Worm (Caenorhabditis elegans) whole organism, mixed stage, embryonic: ENCODE results near the gene alh-1.
"Not testable (repeated sequence)": the region's sequence is repeated elsewhere in the genome, so short reads cannot be mapped to it uniquely, and the experiment has no call there.

Experiments used
- M03D4.4 ChIP-seq: sonication (generic microtip); optimal IDR thresholded peaks from 2 replicates; lab custom pipeline; 2017; ENCODE audit warnings: mild to moderate bottlenecking, missing genetic modification characterization, missing compliant biosample characterization
- bed-3 ChIP-seq: fragments of 200-800 bp; sonication (Bioruptor generic); optimal IDR thresholded peaks from 3 replicates; lab custom pipeline; 2018; ENCODE audit warnings: mild to moderate bottlenecking, missing genetic modification characterization, moderate library complexity, missing compliant biosample characterization
- blmp-1 ChIP-seq: fragments of 150-350 bp; optimal IDR thresholded peaks from 2 replicates; lab custom pipeline; 2014; ENCODE audit warnings: missing biosample characterization, missing genetic modification characterization
- ceh-39 ChIP-seq: fragments of 150-350 bp; optimal IDR thresholded peaks from 2 replicates; lab custom pipeline; 2014; ENCODE audit warnings: missing biosample characterization, missing genetic modification characterization
- ceh-43 ChIP-seq: fragments of 200-800 bp; sonication (Bioruptor generic); optimal IDR thresholded peaks from 2 replicates; lab custom pipeline; 2018; ENCODE audit warnings: mild to moderate bottlenecking, missing genetic modification characterization, moderate library complexity, missing compliant biosample characterization
- ceh-83 ChIP-seq: fragments of 200-800 bp; sonication (Bioruptor generic); optimal IDR thresholded peaks from 2 replicates; lab custom pipeline; 2018; ENCODE audit warnings: mild to moderate bottlenecking, missing genetic modification characterization, missing compliant biosample characterization
- ces-1 ChIP-seq: fragments of 150-350 bp; optimal IDR thresholded peaks from 2 replicates; lab custom pipeline; 2014; ENCODE audit warnings: missing biosample characterization, missing genetic modification reagents, missing genetic modification characterization
- cnd-1 ChIP-seq: fragments of 200-800 bp; sonication (Bioruptor generic); optimal IDR thresholded peaks from 2 replicates; lab custom pipeline; 2018; ENCODE audit warnings: mild to moderate bottlenecking, missing genetic modification characterization, missing compliant biosample characterization
- drap-1 ChIP-seq: fragments of 200-800 bp; sonication (Bioruptor generic); optimal IDR thresholded peaks from 3 replicates; lab custom pipeline; 2018; ENCODE audit warnings: mild to moderate bottlenecking, missing genetic modification characterization, missing compliant biosample characterization
- elt-1 ChIP-seq: sonication (generic microtip); optimal IDR thresholded peaks from 2 replicates; lab custom pipeline; 2017; ENCODE audit warnings: missing genetic modification characterization, mild to moderate bottlenecking, missing compliant biosample characterization, antibody characterized with exemption, moderate library complexity, borderline replicate concordance; ENCODE audit not compliant: insufficient read depth
- elt-3 ChIP-seq: fragments of 150-350 bp; optimal IDR thresholded peaks from 2 replicates; lab custom pipeline; 2014; ENCODE audit warnings: missing biosample characterization, missing genetic modification characterization
- flh-1 ChIP-seq: fragments of 200-800 bp; sonication (Bioruptor generic); optimal IDR thresholded peaks from 2 replicates; lab custom pipeline; 2018; ENCODE audit warnings: mild to moderate bottlenecking, missing genetic modification characterization, moderate library complexity, missing compliant biosample characterization
- ham-2 ChIP-seq: fragments of 200-800 bp; sonication (Bioruptor generic); optimal IDR thresholded peaks from 2 replicates; lab custom pipeline; 2018; ENCODE audit warnings: mild to moderate bottlenecking, missing genetic modification characterization, missing compliant biosample characterization
- hlh-1 ChIP-seq: fragments of 150-350 bp; optimal IDR thresholded peaks from 2 replicates; lab custom pipeline; 2014; ENCODE audit warnings: missing biosample characterization, missing genetic modification reagents, missing genetic modification characterization
- lin-13 ChIP-seq: fragments of 150-350 bp; optimal IDR thresholded peaks from 2 replicates; lab custom pipeline; 2014; ENCODE audit warnings: missing biosample characterization, missing genetic modification characterization
- lin-32 ChIP-seq: fragments of 200-800 bp; sonication (Bioruptor generic); optimal IDR thresholded peaks from 2 replicates; lab custom pipeline; 2018; ENCODE audit warnings: mild to moderate bottlenecking, missing genetic modification characterization, missing compliant biosample characterization
- lsy-2 ChIP-seq: fragments of 150-350 bp; optimal IDR thresholded peaks from 2 replicates; lab custom pipeline; 2014; ENCODE audit warnings: missing biosample characterization, missing genetic modification characterization
- mab-5 ChIP-seq: fragments of 150-350 bp; optimal IDR thresholded peaks from 2 replicates; lab custom pipeline; 2014; ENCODE audit warnings: missing biosample characterization, missing genetic modification characterization
- mep-1 ChIP-seq: fragments of 150-350 bp; optimal IDR thresholded peaks from 2 replicates; lab custom pipeline; 2017; ENCODE audit warnings: missing biosample characterization, missing genetic modification reagents, missing genetic modification characterization, inconsistent platforms
- mls-2 ChIP-seq: sonication (generic microtip); optimal IDR thresholded peaks from 2 replicates; lab custom pipeline; 2016; ENCODE audit warnings: mild to moderate bottlenecking, missing genetic modification characterization, moderate library complexity, missing compliant biosample characterization
- nhr-12 ChIP-seq: fragments of 150-350 bp; optimal IDR thresholded peaks from 2 replicates; lab custom pipeline; 2014; ENCODE audit warnings: missing biosample characterization, missing genetic modification characterization
- nhr-2 ChIP-seq: fragments of 150-350 bp; optimal IDR thresholded peaks from 2 replicates; lab custom pipeline; 2014; ENCODE audit warnings: missing biosample characterization, missing genetic modification characterization
- nhr-76 ChIP-seq: sonication (generic microtip); optimal IDR thresholded peaks from 2 replicates; lab custom pipeline; 2017; ENCODE audit warnings: missing biosample characterization, missing genetic modification characterization
- pha-4 ChIP-seq: fragments of 150-350 bp; optimal IDR thresholded peaks from 2 replicates; lab custom pipeline; 2018; ENCODE audit warnings: missing biosample characterization, missing genetic modification reagents, missing genetic modification characterization
- snpc-4 ChIP-seq: fragments of 150-350 bp; optimal IDR thresholded peaks from 2 replicates; lab custom pipeline; 2014; ENCODE audit warnings: missing biosample characterization, missing genetic modification characterization
- sptf-1 ChIP-seq: sonication (generic microtip); optimal IDR thresholded peaks from 2 replicates; lab custom pipeline; 2017; ENCODE audit warnings: mild to moderate bottlenecking, missing genetic modification characterization, moderate library complexity, missing compliant biosample characterization
- unc-120 ChIP-seq: sonication (generic microtip); optimal IDR thresholded peaks from 2 replicates; lab custom pipeline; 2017; ENCODE audit warnings: missing genetic modification characterization, missing compliant biosample characterization; ENCODE audit not compliant: poor library complexity, severe bottlenecking
- unc-39 ChIP-seq: fragments of 150-350 bp; optimal IDR thresholded peaks from 2 replicates; lab custom pipeline; 2014; ENCODE audit warnings: missing biosample characterization, missing genetic modification characterization
- unc-62 ChIP-seq: fragments of 150-350 bp; optimal IDR thresholded peaks from 2 replicates; lab custom pipeline; 2014; ENCODE audit warnings: missing biosample characterization, missing genetic modification reagents, missing genetic modification characterization
- zip-8 ChIP-seq: fragments of 150-350 bp; optimal IDR thresholded peaks from 2 replicates; lab custom pipeline; 2014; ENCODE audit warnings: missing biosample characterization, missing genetic modification characterization
- ztf-11 ChIP-seq: fragments of 150-350 bp; optimal IDR thresholded peaks from 2 replicates; lab custom pipeline; 2014; ENCODE audit warnings: missing biosample characterization, missing genetic modification characterization

alh-1 gene

DNA sequence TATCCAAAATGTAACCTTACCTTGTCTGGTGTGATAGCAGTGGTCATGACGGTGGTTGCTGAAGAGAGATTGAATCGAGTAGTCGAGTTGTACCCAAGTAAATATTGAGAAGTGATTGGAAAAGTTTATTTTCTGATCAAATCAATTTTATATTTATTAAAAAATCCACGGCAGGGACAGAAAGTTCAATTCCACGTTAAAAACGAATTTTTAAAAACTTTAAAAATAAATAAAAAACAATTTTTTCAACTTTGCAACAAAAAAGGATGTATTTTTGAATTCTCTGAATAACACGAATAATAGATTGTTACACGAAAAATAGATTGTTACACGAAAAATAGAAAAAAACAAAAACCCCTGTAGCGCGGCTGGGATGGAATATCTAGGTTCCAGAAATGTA lies 21.9 kb upstream of the alh-1 start, which contains the start of gene C45G9.9:
C45G9.9 (minus strand) TSS at position 101 of the 400 bp plus-strand sequence.
- not testable (repeated sequence) for TF ChIP-seq hlh-1 (tag; lab: Kevin White, UChicago); ces-1 (GFP tag; lab: Kevin White, UChicago); nhr-2 (tag; lab: Kevin White, UChicago)

DNA sequence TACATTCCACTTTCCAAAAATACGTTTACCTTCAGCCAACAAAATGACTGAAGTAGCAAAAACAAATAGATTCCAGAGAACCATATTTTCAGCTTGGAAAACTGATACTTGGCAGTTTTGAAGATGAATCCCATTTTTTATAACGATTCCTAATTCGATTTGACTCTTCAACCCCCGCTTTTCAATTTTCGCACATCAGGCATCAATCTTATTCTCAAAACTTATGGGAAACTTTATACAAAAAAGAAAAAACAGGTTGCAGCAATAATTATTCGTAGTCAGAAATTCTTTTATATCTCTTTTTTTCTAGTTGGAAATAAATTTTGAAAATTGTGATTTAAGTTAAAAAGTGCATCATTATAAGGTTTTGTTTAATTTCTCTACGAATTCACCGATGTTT lies 15.8 kb upstream of the alh-1 start, which contains the start of gene C45G9.10:
C45G9.10 (minus strand) TSS at position 101 of the 400 bp plus-strand sequence.
- no peak for TF ChIP-seq pha-4 (tag; lab: Kevin White, UChicago)
- TF ChIP-seq ceh-39 (tag; lab: Kevin White, UChicago), result no peak
- TF ChIP-seq mls-2 (tag; lab: Kevin White, UChicago), result no peak
- TF ChIP-seq ceh-43 (GFP tag; lab: Kevin White, UChicago), result no peak
- TF ChIP-seq hlh-1 (tag; lab: Kevin White, UChicago), result no peak
- TF ChIP-seq ces-1 (GFP tag; lab: Kevin White, UChicago), result no peak
- no peak for TF ChIP-seq nhr-2 (tag; lab: Kevin White, UChicago)
- TF ChIP-seq drap-1, result no peak
- TF ChIP-seq mab-5 (tag; lab: Kevin White, UChicago), result no peak
- TF ChIP-seq lsy-2, result no peak
- no peak for TF ChIP-seq blmp-1 (tag; lab: Kevin White, UChicago)
- TF ChIP-seq bed-3 (GFP tag; lab: Kevin White, UChicago), result no peak
- no peak for TF ChIP-seq zip-8 (tag; lab: Kevin White, UChicago)
- no peak for TF ChIP-seq nhr-76
- no peak for TF ChIP-seq unc-39 (tag; lab: Kevin White, UChicago)
- no peak for TF ChIP-seq mep-1 (tag; lab: Kevin White, UChicago)
- no peak for TF ChIP-seq unc-62
- no peak for TF ChIP-seq ztf-11 (tag; lab: Kevin White, UChicago)
- TF ChIP-seq elt-1, result no peak
- no peak for TF ChIP-seq lin-32 (GFP tag; lab: Kevin White, UChicago)

DNA sequence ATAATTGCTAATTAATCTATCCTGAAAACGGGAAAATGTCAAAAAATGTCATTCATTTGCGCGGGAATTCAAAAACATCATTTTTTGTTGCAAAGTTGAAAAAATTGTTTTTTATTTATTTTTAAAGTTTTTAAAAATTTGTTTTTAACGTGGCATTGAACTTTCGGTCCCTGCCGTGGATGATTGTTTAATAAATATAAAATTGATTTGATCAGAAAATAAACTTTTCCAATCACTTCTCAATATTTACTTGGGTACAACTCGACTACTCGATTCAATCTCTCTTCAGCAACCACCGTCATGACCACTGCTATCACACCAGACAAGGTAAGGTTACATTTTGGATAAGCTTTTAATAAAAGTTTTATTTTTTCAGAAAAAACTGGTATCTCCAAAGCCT lies 15.2 kb upstream of the alh-1 start, which contains the start of gene C45G9.4:
C45G9.4 (plus strand) TSS at position 301 of the 400 bp plus-strand sequence.
- not testable (repeated sequence) for TF ChIP-seq ces-1 (GFP tag; lab: Kevin White, UChicago); bed-3 (GFP tag; lab: Kevin White, UChicago); M03D4.4

DNA sequence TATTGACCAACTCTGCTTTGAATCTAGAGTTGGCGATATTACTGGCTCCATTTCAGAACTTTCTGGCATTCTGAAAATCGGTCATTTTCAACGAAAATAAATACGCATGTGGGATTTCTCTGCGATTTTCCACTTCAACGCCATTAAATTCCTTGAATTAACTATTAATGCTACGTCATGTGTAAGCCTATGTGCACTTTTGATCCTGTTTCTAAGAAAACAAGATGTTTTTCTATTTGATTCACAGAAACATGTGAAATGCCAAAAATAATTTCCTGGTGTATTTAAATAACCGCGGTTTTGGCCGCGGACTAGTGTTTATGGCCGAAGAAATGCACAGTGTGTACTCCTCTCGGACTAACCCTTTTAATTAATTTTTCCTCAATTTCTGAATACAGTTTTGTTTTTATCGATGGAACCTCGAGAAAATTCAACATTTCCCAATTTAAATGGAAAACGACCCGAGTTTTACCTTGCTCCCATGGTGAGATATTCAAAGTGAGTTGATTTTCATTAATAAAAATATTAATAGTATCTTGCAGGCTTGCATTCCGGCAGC lies 8.8 kb upstream of the alh-1 start, which contains the start of the genes C45G9.11 and C45G9.2:
C45G9.11 (minus strand) TSS at position 51 of the 559 bp plus-strand sequence.
C45G9.2 (plus strand) TSS at position 392 of the 559 bp plus-strand sequence.
- TF ChIP-seq lin-32 (GFP tag; lab: Kevin White, UChicago) (peak; percentile 39), elt-1 (no peak), elt-3 (no peak), lsy-2 (no peak), ceh-83 (GFP tag; lab: Kevin White, UChicago) (peak; percentile 36), hlh-1 (tag; lab: Kevin White, UChicago) (peak; percentile 16), ces-1 (GFP tag; lab: Kevin White, UChicago) (peak; percentile 82), unc-62 (no peak), ceh-43 (GFP tag; lab: Kevin White, UChicago) (no peak), mep-1 (tag; lab: Kevin White, UChicago) (peak; percentile 59), M03D4.4 (no peak)
- TF ChIP-seq, all 35 proteins: peak for 5

DNA sequence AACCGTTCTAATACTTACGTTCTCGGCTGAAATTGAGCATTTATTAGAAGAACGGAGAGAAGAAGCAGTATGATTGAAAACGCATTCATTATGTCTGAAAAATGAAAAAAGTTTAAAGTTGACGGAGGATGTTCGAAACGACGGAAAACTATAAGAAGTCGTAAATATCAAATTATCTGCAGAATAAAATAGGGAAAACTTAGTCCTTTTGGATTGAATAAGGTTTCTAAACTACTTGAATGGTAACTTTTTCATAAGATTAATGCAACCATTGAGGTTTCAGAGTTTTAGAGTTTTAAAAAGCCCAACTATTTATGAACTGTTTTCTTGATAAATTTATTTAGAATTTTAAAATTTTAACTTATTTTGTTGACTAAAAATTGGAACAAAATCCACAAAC lies 6.1 kb upstream of the alh-1 start, which contains the start of gene C45G9.12:
C45G9.12 (minus strand) TSS at position 101 of the 400 bp plus-strand sequence.
- TF ChIP-seq unc-39 (tag; lab: Kevin White, UChicago) (no peak), lin-13 (no peak), mab-5 (tag; lab: Kevin White, UChicago) (no peak), ceh-43 (GFP tag; lab: Kevin White, UChicago) (no peak), snpc-4 (tag; lab: Kevin White, UChicago) (no peak), ces-1 (GFP tag; lab: Kevin White, UChicago) (no peak), flh-1 (GFP tag; lab: Kevin White, UChicago) (no peak), lin-32 (GFP tag; lab: Kevin White, UChicago) (no peak), nhr-12 (tag; lab: Kevin White, UChicago) (no peak), elt-1 (no peak), sptf-1 (tag; lab: Kevin White, UChicago) (no peak), cnd-1 (no peak), unc-120 (no peak), ham-2 (GFP tag; lab: Kevin White, UChicago) (no peak), M03D4.4 (no peak), ceh-39 (tag; lab: Kevin White, UChicago) (no peak), mep-1 (tag; lab: Kevin White, UChicago) (no peak), hlh-1 (tag; lab: Kevin White, UChicago) (no peak)
